Worm (Caenorhabditis elegans): ENCODE results near the gene lipl-5.

lipl-5 gene

ce11 chrV:347561-348345, 37.8 kb upstream of the lipl-5 start:
- TF ChIP-seq ama-1 (optimal IDR thresholded peaks at IDR 0.05) = no peak
- TF ChIP-seq set-16 (GFP tag; IDR thresholded peaks at IDR 0.05) = no peak
- peak; percentile 70 for TF ChIP-seq hlh-11 (tag; optimal IDR thresholded peaks at IDR 0.05)
- TF ChIP-seq fos-1 (tag; optimal IDR thresholded peaks at IDR 0.05) = no peak
- TF ChIP-seq mdl-1 (tag; optimal IDR thresholded peaks at IDR 0.05) = no peak
- no peak for TF ChIP-seq mep-1 (tag; optimal IDR thresholded peaks at IDR 0.05)
- no peak for TF ChIP-seq egl-43 (GFP tag; IDR thresholded peaks at IDR 0.05)
- peak; percentile 5 for TF ChIP-seq hlh-30 (tag; optimal IDR thresholded peaks at IDR 0.05; ENCODE audit: insufficient read depth)
- no peak for TF ChIP-seq lir-3 (tag; optimal IDR thresholded peaks at IDR 0.05)
- no peak for TF ChIP-seq attf-4 (tag; optimal IDR thresholded peaks at IDR 0.05)
- no peak for TF ChIP-seq ztf-11 (tag; optimal IDR thresholded peaks at IDR 0.05)
- TF ChIP-seq Y5F2A.4 (GFP tag; optimal IDR thresholded peaks at IDR 0.05) = no peak
- TF ChIP-seq madf-9 (GFP tag; conservative IDR thresholded peaks at IDR 0.05) = no peak
- TF ChIP-seq mxl-2 (GFP tag; conservative IDR thresholded peaks at IDR 0.05) = no peak
- TF ChIP-seq dmd-6 (GFP tag; IDR thresholded peaks at IDR 0.05) = peak; percentile 17; the same call in 1 of the 2 replicates
- TF ChIP-seq jun-1 (tag; optimal IDR thresholded peaks at IDR 0.05) = no peak
- no peak for TF ChIP-seq pha-4 (GFP tag; IDR thresholded peaks at IDR 0.05)
- no peak for TF ChIP-seq pha-4 (tag; optimal IDR thresholded peaks at IDR 0.05)
- no peak for TF ChIP-seq dve-1 (tag; optimal IDR thresholded peaks at IDR 0.05; ENCODE audit: insufficient read depth)

ce11 chrV:349054-349453, 36.5 kb upstream of the lipl-5 start, which contains the start of gene atg-9:
atg-9 (plus strand) TSS chrV:349385.
- TF ChIP-seq F37D6.2 (tag; optimal IDR thresholded peaks at IDR 0.05) = no peak
- no peak for TF ChIP-seq mdt-29 (GFP tag; IDR thresholded peaks at IDR 0.05)
- no peak for TF ChIP-seq ceh-62 (tag; optimal IDR thresholded peaks at IDR 0.05)
- 0 out of 2 replicates have a peak, but pooled peaks have one; percentile 59 for TF ChIP-seq zfp-3 (GFP tag; conservative IDR thresholded peaks at IDR 0.05)
- no peak for TF ChIP-seq lin-15B (tag; optimal IDR thresholded peaks at IDR 0.05)
- peak in 1 of 2 experiments; percentile 74 for TF ChIP-seq lsy-2 (tag; optimal IDR thresholded peaks at IDR 0.05)
- TF ChIP-seq dmd-6 (GFP tag; IDR thresholded peaks at IDR 0.05) = peak; percentile 61
- TF ChIP-seq sdz-12 (GFP tag; optimal IDR thresholded peaks at IDR 0.05) = no peak
- no peak for TF ChIP-seq ceh-82 (tag; optimal IDR thresholded peaks at IDR 0.05)
- TF ChIP-seq jun-1 (tag; optimal IDR thresholded peaks at IDR 0.05) = no peak
- peak; percentile 85 for TF ChIP-seq lin-1 (GFP tag; IDR thresholded peaks at IDR 0.05)
- no peak for TF ChIP-seq daf-12 (tag; optimal IDR thresholded peaks at IDR 0.05)
- no peak for TF ChIP-seq fos-1 (tag; optimal IDR thresholded peaks at IDR 0.05)
- no peak for TF ChIP-seq duxl-1 (tag; optimal IDR thresholded peaks at IDR 0.05; ENCODE audit: poor library complexity)
- TF ChIP-seq cey-2 (tag; optimal IDR thresholded peaks at IDR 0.05; ENCODE audit: borderline replicate concordance, insufficient read depth) = no peak
- peak; percentile 80 for TF ChIP-seq mes-2 (tag; optimal IDR thresholded peaks at IDR 0.05; ENCODE audit: poor library complexity, severe bottlenecking)
- TF ChIP-seq attf-4 (tag; optimal IDR thresholded peaks at IDR 0.05) = no peak
- peak; percentile 46; the same call in 1 of the 2 replicates for TF ChIP-seq T26A8.4 (GFP tag; IDR thresholded peaks at IDR 0.05)
- TF ChIP-seq hlh-11 (tag; optimal IDR thresholded peaks at IDR 0.05) = peak; percentile 93
- peak; percentile 46; the same call in 1 of the 2 replicates for TF ChIP-seq arid-1 (GFP tag; conservative IDR thresholded peaks at IDR 0.05)
- no peak for TF ChIP-seq fkh-10 (GFP tag; optimal IDR thresholded peaks at IDR 0.05)
- peak; percentile 58; the same call in 1 of the 2 replicates for TF ChIP-seq mxl-2 (GFP tag; conservative IDR thresholded peaks at IDR 0.05)
- no peak for TF ChIP-seq nhr-76 (tag; optimal IDR thresholded peaks at IDR 0.05)
- no peak for TF ChIP-seq zip-11 (GFP tag; IDR thresholded peaks at IDR 0.05)
- TF ChIP-seq F10B5.3 (tag; optimal IDR thresholded peaks at IDR 0.05) = no peak
- TF ChIP-seq Y75B8A.6 (GFP tag; IDR thresholded peaks at IDR 0.05) = peak; percentile 68; the same call in 1 of the 2 replicates
- TF ChIP-seq ces-1 (GFP tag; optimal IDR thresholded peaks at IDR 0.05) = no peak
- TF ChIP-seq madf-9 (GFP tag; conservative IDR thresholded peaks at IDR 0.05) = peak; percentile 45; the same call in 1 of the 2 replicates
- no peak for TF ChIP-seq ZK546.5 (tag; optimal IDR thresholded peaks at IDR 0.05)
- no peak for TF ChIP-seq zfp-2 (tag; optimal IDR thresholded peaks at IDR 0.05)
- TF ChIP-seq lim-7 (GFP tag; IDR thresholded peaks at IDR 0.05) = peak; percentile 55; the same call in 1 of the 2 replicates
- peak; percentile 53 for TF ChIP-seq lin-13 (GFP tag; optimal IDR thresholded peaks at IDR 0.05)
- peak; percentile 64 for TF ChIP-seq dpl-1 (GFP tag; optimal IDR thresholded peaks at IDR 0.05)
- no peak for TF ChIP-seq ceh-44 (GFP tag; IDR thresholded peaks at IDR 0.05)
- peak in 1 of 2 experiments; percentile 59 for TF ChIP-seq hif-1 (tag; optimal IDR thresholded peaks at IDR 0.05)
